Fruit fly (Drosophila melanogaster) whole organism, embryonic: ENCODE results near the gene Adgf-C.

Experiments
- Aef1 ChIP-seq: fragments of 200-800 bp; sonication (Bioruptor generic); IDR thresholded peaks from 3 replicates; pipeline ENCODE4 v1.3.6; 2022; ENCODE audit warnings: missing biosample characterization, missing genetic modification characterization
- Asciz ChIP-seq: fragments of 200-800 bp; sonication (Bioruptor generic); optimal IDR thresholded peaks from 2 replicates; lab custom pipeline; 2017; ENCODE audit warnings: missing biosample characterization, mild to moderate bottlenecking, missing genetic modification characterization, missing genetic modification reagents
- Bdp1 ChIP-seq: fragments of 200-800 bp; sonication (Bioruptor generic); optimal IDR thresholded peaks from 3 replicates; lab custom pipeline; 2016; ENCODE audit warnings: missing biosample characterization, missing genetic modification characterization
- CG10147 ChIP-seq: fragments of 200-800 bp; sonication (Bioruptor generic); optimal IDR thresholded peaks from 2 replicates; lab custom pipeline; 2019; ENCODE audit warnings: missing biosample characterization, mild to moderate bottlenecking, missing genetic modification characterization, moderate library complexity
- CG10959 ChIP-seq: fragments of 200-800 bp; sonication (Bioruptor generic); IDR thresholded peaks from 2 replicates; pipeline ENCODE4 v1.3.6; 2022; ENCODE audit warnings: missing biosample characterization, missing genetic modification characterization
- CG1233 ChIP-seq: fragments of 200-800 bp; sonication (Bioruptor generic); optimal IDR thresholded peaks from 4 replicates; lab custom pipeline; 2018; ENCODE audit warnings: missing biosample characterization, mild to moderate bottlenecking, missing genetic modification characterization
- CG16863 ChIP-seq: fragments of 200-800 bp; sonication (Bioruptor generic); optimal IDR thresholded peaks from 3 replicates; lab custom pipeline; 2016; ENCODE audit warnings: missing biosample characterization, missing genetic modification characterization
- CG17328 ChIP-seq: fragments of 200-800 bp; sonication (Bioruptor generic); IDR thresholded peaks from 2 replicates; pipeline ENCODE4 v1.3.6; 2022; ENCODE audit warnings: missing biosample characterization, missing genetic modification characterization
- CG17802 ChIP-seq: fragments of 200-800 bp; sonication (Bioruptor generic); optimal IDR thresholded peaks from 2 replicates; lab custom pipeline; 2018; ENCODE audit warnings: missing biosample characterization, mild to moderate bottlenecking, missing genetic modification characterization, moderate library complexity
- CG18262 ChIP-seq: fragments of 200-800 bp; optimal IDR thresholded peaks from 3 replicates; lab custom pipeline; 2019; ENCODE audit warnings: missing biosample characterization, mild to moderate bottlenecking, missing genetic modification characterization, moderate library complexity
- CG2129 ChIP-seq: fragments of 200-800 bp; sonication (Bioruptor generic); IDR thresholded peaks from 2 replicates; pipeline ENCODE4 v1.3.6; 2022; ENCODE audit warnings: missing biosample characterization, missing genetic modification characterization; ENCODE audit not compliant: partially characterized antibody
- CG2678 ChIP-seq: fragments of 200-800 bp; sonication (Bioruptor generic); optimal IDR thresholded peaks from 3 replicates; lab custom pipeline; 2019; ENCODE audit warnings: missing biosample characterization, mild to moderate bottlenecking, missing genetic modification characterization, moderate library complexity
- CG2875 ChIP-seq: fragments of 200-800 bp; sonication (Bioruptor generic); optimal IDR thresholded peaks from 2 replicates; lab custom pipeline; 2017; ENCODE audit warnings: missing biosample characterization, mild to moderate bottlenecking, missing genetic modification characterization, missing genetic modification reagents
- CG31224 ChIP-seq: fragments of 200-800 bp; sonication (Bioruptor generic); IDR thresholded peaks from 2 replicates; pipeline ENCODE4 v1.3.6; 2022; ENCODE audit warnings: missing biosample characterization, missing genetic modification characterization
- CG3163 ChIP-seq: fragments of 200-800 bp; sonication (Bioruptor generic); optimal IDR thresholded peaks from 3 replicates; lab custom pipeline; 2016; ENCODE audit warnings: missing biosample characterization, missing genetic modification characterization
- CG42726 ChIP-seq: fragments of 200-800 bp; sonication (Bioruptor generic); IDR thresholded peaks from 2 replicates; pipeline ENCODE4 v1.3.6; 2022; ENCODE audit warnings: missing biosample characterization, missing genetic modification characterization; ENCODE audit not compliant: partially characterized antibody
- CG4820 ChIP-seq: fragments of 200-800 bp; sonication (Bioruptor generic); optimal IDR thresholded peaks from 3 replicates; lab custom pipeline; 2016; ENCODE audit warnings: missing biosample characterization, missing genetic modification characterization
- CG6254 ChIP-seq: fragments of 200-800 bp; sonication (Bioruptor generic); optimal IDR thresholded peaks from 3 replicates; lab custom pipeline; 2017; ENCODE audit warnings: mild to moderate bottlenecking, missing biosample characterization, missing genetic modification reagents, missing genetic modification characterization
- CG6854 ChIP-seq: fragments of 200-800 bp; sonication (Bioruptor generic); optimal IDR thresholded peaks from 3 replicates; lab custom pipeline; 2017; ENCODE audit warnings: missing biosample characterization, mild to moderate bottlenecking, missing genetic modification characterization
- CG7987 ChIP-seq: fragments of 200-800 bp; sonication (Bioruptor generic); optimal IDR thresholded peaks from 2 replicates; lab custom pipeline; 2018; ENCODE audit warnings: missing biosample characterization, mild to moderate bottlenecking, missing genetic modification characterization, moderate library complexity
- CG9215 ChIP-seq: fragments of 200-800 bp; sonication (Bioruptor generic); IDR thresholded peaks from 2 replicates; pipeline ENCODE4 v1.3.6; 2022; ENCODE audit warnings: missing biosample characterization, missing genetic modification characterization
- CG9932 ChIP-seq: fragments of 200-800 bp; sonication (Bioruptor generic); IDR thresholded peaks from 2 replicates; pipeline ENCODE4 v1.3.6; 2022; ENCODE audit warnings: missing biosample characterization, missing genetic modification characterization
- Dek ChIP-seq: fragments of 200-800 bp; sonication (Bioruptor generic); optimal IDR thresholded peaks from 3 replicates; lab custom pipeline; 2019; ENCODE audit warnings: missing biosample characterization, mild to moderate bottlenecking, missing genetic modification characterization, moderate library complexity
- Drgx ChIP-seq: fragments of 200-800 bp; sonication (Bioruptor generic); IDR thresholded peaks from 2 replicates; pipeline ENCODE4 v1.3.6; 2022; ENCODE audit warnings: missing biosample characterization, missing genetic modification characterization
- HLH3B ChIP-seq: fragments of 200-800 bp; sonication (Bioruptor generic); IDR thresholded peaks from 2 replicates; pipeline ENCODE4 v1.3.6; 2022; ENCODE audit warnings: missing biosample characterization, missing genetic modification characterization
- HLH54F ChIP-seq: fragments of 200-800 bp; sonication (Bioruptor generic); optimal IDR thresholded peaks from 3 replicates; lab custom pipeline; 2016; ENCODE audit warnings: missing biosample characterization, missing genetic modification characterization
- Hmx ChIP-seq: fragments of 200-800 bp; sonication (Bioruptor generic); optimal IDR thresholded peaks from 2 replicates; lab custom pipeline; 2016; ENCODE audit warnings: missing biosample characterization, missing genetic modification characterization
- Lhr ChIP-seq: fragments of 200-800 bp; sonication (Bioruptor generic); optimal IDR thresholded peaks from 3 replicates; lab custom pipeline; 2017; ENCODE audit warnings: mild to moderate bottlenecking, missing biosample characterization, missing genetic modification reagents, missing genetic modification characterization
- MESR4 ChIP-seq: fragments of 200-800 bp; sonication (Bioruptor generic); optimal IDR thresholded peaks from 2 replicates; lab custom pipeline; 2018; ENCODE audit warnings: missing biosample characterization, mild to moderate bottlenecking, missing genetic modification characterization, moderate library complexity
- NC2α ChIP-seq: fragments of 200-800 bp; sonication (Bioruptor generic); optimal IDR thresholded peaks from 2 replicates; lab custom pipeline; 2016; ENCODE audit warnings: missing biosample characterization, missing genetic modification characterization
- Poxn ChIP-seq: fragments of 200-800 bp; sonication (Bioruptor generic); IDR thresholded peaks from 2 replicates; pipeline ENCODE4 v1.3.6; 2022; ENCODE audit warnings: missing biosample characterization, missing genetic modification characterization
- Ravus ChIP-seq: fragments of 200-800 bp; sonication (Bioruptor generic); IDR thresholded peaks from 2 replicates; pipeline ENCODE4 v1.3.6; 2022; ENCODE audit warnings: missing biosample characterization, missing genetic modification characterization
- Tbp ChIP-seq: fragments of >200 bp; optimal IDR thresholded peaks from 2 replicates; lab custom pipeline; 2018; ENCODE audit warnings: missing biosample characterization, missing genetic modification characterization
- bbx ChIP-seq: fragments of 200-800 bp; sonication (Bioruptor generic); IDR thresholded peaks from 2 replicates; pipeline ENCODE4 v1.3.6; 2022; ENCODE audit warnings: missing biosample characterization, missing genetic modification characterization; ENCODE audit not compliant: partially characterized antibody
- chn ChIP-seq: fragments of 200-800 bp; sonication (Bioruptor generic); optimal IDR thresholded peaks from 2 replicates; lab custom pipeline; 2016; ENCODE audit warnings: missing biosample characterization, missing genetic modification characterization
- da ChIP-seq: fragments of 200-800 bp; sonication (Bioruptor generic); optimal IDR thresholded peaks from 2 replicates; lab custom pipeline; 2016; ENCODE audit warnings: missing biosample characterization, missing genetic modification characterization
- fd3F ChIP-seq: fragments of 200-800 bp; sonication (Bioruptor generic); optimal IDR thresholded peaks from 2 replicates; lab custom pipeline; 2018; ENCODE audit warnings: missing biosample characterization, mild to moderate bottlenecking, missing genetic modification characterization, moderate library complexity
- h ChIP-seq: fragments of >200 bp; optimal IDR thresholded peaks from 2 replicates; lab custom pipeline; 2017
- inv ChIP-seq: fragments of 200-800 bp; sonication (Bioruptor generic); IDR thresholded peaks from 2 replicates; pipeline ENCODE4 v1.3.6; 2022; ENCODE audit warnings: missing biosample characterization, missing genetic modification characterization; ENCODE audit not compliant: partially characterized antibody
- klu ChIP-seq: fragments of 200-800 bp; sonication (Bioruptor generic); IDR thresholded peaks from 2 replicates; pipeline ENCODE4 v1.3.6; 2022; ENCODE audit warnings: missing biosample characterization, missing genetic modification characterization
- lab ChIP-seq: fragments of 200-800 bp; sonication (Bioruptor generic); optimal IDR thresholded peaks from 3 replicates; lab custom pipeline; 2017; ENCODE audit warnings: missing biosample characterization, missing genetic modification characterization, mild to moderate bottlenecking, moderate library complexity, missing genetic modification reagents
- nom ChIP-seq: fragments of 200-800 bp; sonication (Bioruptor generic); optimal IDR thresholded peaks from 2 replicates; lab custom pipeline; 2017; ENCODE audit warnings: missing biosample characterization, missing genetic modification characterization, mild to moderate bottlenecking, moderate library complexity, missing genetic modification reagents
- oc ChIP-seq: fragments of 200-800 bp; sonication (Bioruptor generic); optimal IDR thresholded peaks from 2 replicates; lab custom pipeline; 2018; ENCODE audit warnings: missing biosample characterization, mild to moderate bottlenecking, missing genetic modification characterization, moderate library complexity
- pita ChIP-seq: fragments of 200-800 bp; sonication (Bioruptor generic); optimal IDR thresholded peaks from 2 replicates; lab custom pipeline; 2017; ENCODE audit warnings: missing biosample characterization, mild to moderate bottlenecking, missing genetic modification characterization
- sc ChIP-seq, 3 experiments: fragments of >200 bp in 2 of 3; fragments of 200-800 bp in 1 of 3; sonication (Bioruptor generic) in 1 of 3; optimal IDR thresholded peaks; 2 replicates in 2 of 3; 3 replicates in 1 of 3; lab custom pipeline; 2017; ENCODE audit warnings: mild to moderate bottlenecking in 1 of 3, missing biosample characterization in 1 of 3, missing genetic modification characterization in 1 of 3, missing genetic modification reagents in 1 of 3
- sd ChIP-seq: fragments of 200-800 bp; sonication (Bioruptor generic); optimal IDR thresholded peaks from 3 replicates; lab custom pipeline; 2018; ENCODE audit warnings: missing biosample characterization, mild to moderate bottlenecking, missing genetic modification characterization, moderate library complexity
- trh ChIP-seq: fragments of 200-800 bp; sonication (Bioruptor generic); optimal IDR thresholded peaks from 2 replicates; lab custom pipeline; 2016; ENCODE audit warnings: missing biosample characterization, missing genetic modification characterization
- tup ChIP-seq: fragments of 200-800 bp; sonication (Bioruptor generic); optimal IDR thresholded peaks from 2 replicates; lab custom pipeline; 2016; ENCODE audit warnings: missing biosample characterization, mild to moderate bottlenecking, missing genetic modification characterization, moderate library complexity

The Adgf-C gene

dm6 chr3R:13676137-13677086, 30.1 kb upstream of the Adgf-C start, which contains the start of the genes Lkb1 and CG9588 (continued):
- TF ChIP-seq da (GFP tag; lab: Kevin White, UChicago) (no peak), h (lab: Kevin White, UChicago) (no peak), CG17328 (peak; percentile 83), CG4820 (GFP tag; lab: Kevin White, UChicago) (no peak), CG6254 (GFP tag; lab: Kevin White, UChicago) (no peak), sc (optimal IDR thresholded peaks at IDR 0.05; lab: Kevin White, UChicago) (no peak), sc (GFP tag; optimal IDR thresholded peaks at IDR 0.05; lab: Kevin White, UChicago) (no peak), Hmx (GFP tag; lab: Kevin White, UChicago) (no peak), CG9215 (GFP tag; lab: Robert Waterston, UW) (peak; percentile 70), nom (GFP tag; lab: Kevin White, UChicago) (peak; percentile 40), CG16863 (peak; percentile 62), chn (GFP tag; lab: Kevin White, UChicago) (peak; percentile 49), CG10147 (no peak), inv (GFP tag; lab: Robert Waterston, UW) (no peak), HLH54F (peak; percentile 68), tup (GFP tag; lab: Kevin White, UChicago) (peak; percentile 3), HLH3B (GFP tag; lab: Robert Waterston, UW) (peak; percentile 68), CG17802 (tag; lab: Kevin White, UChicago) (no peak), Drgx (peak; percentile 91), klu (peak; percentile 25; the same call in 1 of the 2 replicates), CG2678 (tag; lab: Kevin White, UChicago) (no peak), CG7987 (GFP tag; lab: Kevin White, UChicago) (no peak), Tbp (GFP tag; lab: Kevin White, UChicago) (no peak), Poxn (GFP tag; lab: Robert Waterston, UW) (no peak), trh (GFP tag; lab: Kevin White, UChicago) (peak; percentile 56), CG9932 (GFP tag; lab: Robert Waterston, UW) (peak; percentile 73), NC2α (GFP tag; lab: Kevin White, UChicago) (no peak), CG1233 (GFP tag; lab: Kevin White, UChicago) (peak; percentile 32), oc (tag; lab: Kevin White, UChicago) (no peak), CG3163 (GFP tag; lab: Kevin White, UChicago) (no peak), CG2875 (GFP tag; lab: Kevin White, UChicago) (peak; percentile 25), Lhr (GFP tag; lab: Kevin White, UChicago) (peak; percentile 11), sd (tag; lab: Kevin White, UChicago) (no peak), lab (peak; percentile 61), Ravus (GFP tag; lab: Robert Waterston, UW) (no peak; the same call in 1 of the 2 replicates), CG31224 (peak; percentile 48), Dek (tag; lab: Kevin White, UChicago) (no peak), CG42726 (GFP tag; lab: Robert Waterston, UW) (no peak), Bdp1 (GFP tag; lab: Kevin White, UChicago) (peak; percentile 49), Aef1 (GFP tag; lab: Robert Waterston, UW) (peak; percentile 65), MESR4 (GFP tag; lab: Kevin White, UChicago) (peak; percentile 85), fd3F (GFP tag; lab: Kevin White, UChicago) (peak; percentile 36), Asciz (no peak), pita (GFP tag; lab: Kevin White, UChicago) (no peak), CG10959 (peak; percentile 70), bbx (GFP tag; lab: Robert Waterston, UW) (no peak), CG18262 (tag; lab: Kevin White, UChicago) (peak; percentile 20), CG6854 (no peak), CG2129 (GFP tag; lab: Robert Waterston, UW) (no peak)
